Fruit fly (Drosophila melanogaster): Measurements from ENCODE around the gene CG33543.

- TF ChIP-seq CG32121 (GFP tag; IDR thresholded peaks at IDR 0.05) (no peak), CG12605 (GFP tag; IDR thresholded peaks at IDR 0.05) (0 out of 2 replicates have a peak, but pooled peaks have one; percentile 14), EcR (GFP tag; optimal IDR thresholded peaks at IDR 0.05) (peak; percentile 57), CG17806 (tag; optimal IDR thresholded peaks at IDR 0.05) (no peak), Pif1A (GFP tag; optimal IDR thresholded peaks at IDR 0.05) (no peak), Pif1B (GFP tag; optimal IDR thresholded peaks at IDR 0.05) (no peak), CG9948 (tag; optimal IDR thresholded peaks at IDR 0.05) (no peak), D1 (tag; optimal IDR thresholded peaks at IDR 0.05) (no peak), CG14655 (GFP tag; optimal IDR thresholded peaks at IDR 0.05) (no peak), CG10348 (GFP tag; IDR thresholded peaks at IDR 0.05) (no peak), CG15710 (tag; optimal IDR thresholded peaks at IDR 0.05) (no peak), Snoo (tag; optimal IDR thresholded peaks at IDR 0.05) (no peak), rn (GFP tag; IDR thresholded peaks at IDR 0.05) (no peak), CG34367 (tag; optimal IDR thresholded peaks at IDR 0.05) (no peak)
Measured at dm6 chr2L:1989278-1989918, 16.7 kb downstream of the CG33543 start.

All from whole organism, pupa.